Fruit fly (Drosophila melanogaster) Kc167 (cell line): ENCODE data around the gene Myt1.

Source experiments
- Myc ChIP-seq: fragments of >200 bp; optimal IDR thresholded peaks from 2 replicates; lab custom pipeline; 2017; ENCODE audit warnings: missing external identifiers
- Sin3A ChIP-seq: fragments of >200 bp; optimal IDR thresholded peaks from 2 replicates; lab custom pipeline; 2018; ENCODE audit warnings: missing external identifiers
- insv ChIP-seq: fragments of >200 bp; optimal IDR thresholded peaks from 3 replicates; lab custom pipeline; 2018; ENCODE audit warnings: missing external identifiers
- psq ChIP-seq: fragments of >200 bp; optimal IDR thresholded peaks from 2 replicates; lab custom pipeline; 2017; ENCODE audit warnings: missing external identifiers
- ttk ChIP-seq: sonication (Bioruptor generic); optimal IDR thresholded peaks from 2 replicates; lab custom pipeline; 2017; ENCODE audit warnings: missing external identifiers

- TF ChIP-seq ttk (lab: Kevin White, UChicago) (no peak), psq (lab: Kevin White, UChicago) (no peak), insv (lab: Kevin White, UChicago) (no peak), Sin3A (no peak), Myc (no peak)
These were observed 28.0 kb downstream of the Myt1 start for dm6 chr3L:5751417-5751739.
